Fruit fly (Drosophila melanogaster) whole organism, embryonic: Measurements from ENCODE around the gene mRpS11.
A peak's percentile ranks its signal among the peaks of the same experiment; 100 is the strongest.

Experiments used
- ATbp ChIP-seq: fragments of 200-800 bp; sonication (Bioruptor generic); optimal IDR thresholded peaks from 2 replicates; lab custom pipeline; 2017; ENCODE audit warnings: missing biosample characterization, mild to moderate bottlenecking, missing genetic modification characterization, missing genetic modification reagents
- Asciz ChIP-seq: fragments of 200-800 bp; sonication (Bioruptor generic); optimal IDR thresholded peaks from 2 replicates; lab custom pipeline; 2017; ENCODE audit warnings: missing biosample characterization, mild to moderate bottlenecking, missing genetic modification characterization, missing genetic modification reagents
- Atf-2 ChIP-seq: fragments of 200-800 bp; sonication (Bioruptor generic); optimal IDR thresholded peaks from 2 replicates; lab custom pipeline; 2016; ENCODE audit warnings: missing biosample characterization, missing genetic modification characterization
- CG1024 ChIP-seq: fragments of 200-800 bp; sonication (Bioruptor generic); IDR thresholded peaks from 2 replicates; pipeline ENCODE4 v1.3.6; 2022; ENCODE audit warnings: missing biosample characterization, missing genetic modification characterization
- CG10959 ChIP-seq: fragments of 200-800 bp; sonication (Bioruptor generic); IDR thresholded peaks from 2 replicates; pipeline ENCODE4 v1.3.6; 2022; ENCODE audit warnings: missing biosample characterization, missing genetic modification characterization
- CG11723 ChIP-seq: fragments of 200-800 bp; sonication (Bioruptor generic); optimal IDR thresholded peaks from 2 replicates; lab custom pipeline; 2017; ENCODE audit warnings: missing biosample characterization, mild to moderate bottlenecking, missing genetic modification characterization
- CG12071 ChIP-seq: fragments of 200-800 bp; sonication (Bioruptor generic); optimal IDR thresholded peaks from 3 replicates; lab custom pipeline; 2018; ENCODE audit warnings: missing biosample characterization, mild to moderate bottlenecking, missing genetic modification characterization
- CG12299 ChIP-seq: fragments of 200-800 bp; sonication (Bioruptor generic); optimal IDR thresholded peaks from 2 replicates; lab custom pipeline; 2018; ENCODE audit warnings: missing biosample characterization, mild to moderate bottlenecking, missing genetic modification characterization
- CG14050 ChIP-seq: fragments of 200-800 bp; sonication (Bioruptor generic); IDR thresholded peaks from 3 replicates; pipeline ENCODE4 v1.3.6; 2022; ENCODE audit warnings: missing biosample characterization, missing genetic modification characterization
- CG16815 ChIP-seq: fragments of 200-800 bp; sonication (Bioruptor generic); optimal IDR thresholded peaks from 3 replicates; lab custom pipeline; 2017; ENCODE audit warnings: missing biosample characterization, mild to moderate bottlenecking, missing genetic modification characterization
- CG30020 ChIP-seq: fragments of 200-800 bp; optimal IDR thresholded peaks from 2 replicates; lab custom pipeline; 2019; ENCODE audit warnings: missing biosample characterization, mild to moderate bottlenecking, missing genetic modification characterization, moderate library complexity
- CG4820 ChIP-seq: fragments of 200-800 bp; sonication (Bioruptor generic); optimal IDR thresholded peaks from 3 replicates; lab custom pipeline; 2016; ENCODE audit warnings: missing biosample characterization, missing genetic modification characterization
- CG4854 ChIP-seq: fragments of 200-800 bp; sonication (Bioruptor generic); optimal IDR thresholded peaks from 2 replicates; lab custom pipeline; 2016; ENCODE audit warnings: missing biosample characterization, missing genetic modification characterization, inconsistent platforms
- CG7357 ChIP-seq: fragments of 200-800 bp; sonication (Bioruptor generic); IDR thresholded peaks from 3 replicates; pipeline ENCODE4 v1.3.6; 2022; ENCODE audit warnings: missing biosample characterization, missing genetic modification characterization
- CG7745 ChIP-seq: fragments of 200-800 bp; sonication (Bioruptor generic); optimal IDR thresholded peaks from 2 replicates; lab custom pipeline; 2018; ENCODE audit warnings: missing biosample characterization, mild to moderate bottlenecking, missing genetic modification characterization, moderate library complexity
- CG8281 ChIP-seq: fragments of 200-800 bp; sonication (Bioruptor generic); optimal IDR thresholded peaks from 2 replicates; lab custom pipeline; 2018; ENCODE audit warnings: missing biosample characterization, mild to moderate bottlenecking, missing genetic modification characterization, moderate library complexity
- CG9437 ChIP-seq: fragments of 200-800 bp; sonication (Bioruptor generic); optimal IDR thresholded peaks from 2 replicates; lab custom pipeline; 2018; ENCODE audit warnings: missing biosample characterization, mild to moderate bottlenecking, missing genetic modification characterization
- CG9797 ChIP-seq: fragments of 200-800 bp; sonication (Bioruptor generic); optimal IDR thresholded peaks from 3 replicates; lab custom pipeline; 2018; ENCODE audit warnings: missing biosample characterization, mild to moderate bottlenecking, missing genetic modification characterization
- Camta ChIP-seq: fragments of 200-800 bp; sonication (Bioruptor generic); optimal IDR thresholded peaks from 2 replicates; lab custom pipeline; 2016; ENCODE audit warnings: missing biosample characterization, missing genetic modification characterization
- E2f2 ChIP-seq: fragments of 200-800 bp; sonication (Bioruptor generic); IDR thresholded peaks from 2 replicates; pipeline ENCODE4 v1.3.6; 2022; ENCODE audit warnings: missing biosample characterization, missing genetic modification characterization
- ERR ChIP-seq: fragments of 200-800 bp; sonication (Bioruptor generic); optimal IDR thresholded peaks from 2 replicates; lab custom pipeline; 2016; ENCODE audit warnings: missing biosample characterization, missing genetic modification characterization
- HLH3B ChIP-seq: fragments of 200-800 bp; sonication (Bioruptor generic); IDR thresholded peaks from 2 replicates; pipeline ENCODE4 v1.3.6; 2022; ENCODE audit warnings: missing biosample characterization, missing genetic modification characterization
- Hmx ChIP-seq: fragments of 200-800 bp; sonication (Bioruptor generic); optimal IDR thresholded peaks from 2 replicates; lab custom pipeline; 2016; ENCODE audit warnings: missing biosample characterization, missing genetic modification characterization
- Ssrp ChIP-seq: fragments of 200-800 bp; sonication (Bioruptor generic); optimal IDR thresholded peaks from 2 replicates; lab custom pipeline; 2018; ENCODE audit warnings: missing biosample characterization, mild to moderate bottlenecking, missing genetic modification characterization, moderate library complexity
- ap ChIP-seq: fragments of 200-800 bp; sonication (Bioruptor generic); IDR thresholded peaks from 2 replicates; pipeline ENCODE4 v1.3.6; 2022; ENCODE audit warnings: missing biosample characterization, missing genetic modification characterization
- ase ChIP-seq: fragments of 200-800 bp; sonication (Bioruptor generic); IDR thresholded peaks from 3 replicates; pipeline ENCODE4 v1.3.6; 2022; ENCODE audit warnings: missing biosample characterization, missing genetic modification characterization
- ash1 ChIP-seq: fragments of 200-800 bp; sonication (Bioruptor generic); optimal IDR thresholded peaks from 2 replicates; lab custom pipeline; 2018; ENCODE audit warnings: missing biosample characterization, mild to moderate bottlenecking, missing genetic modification characterization
- bab2 ChIP-seq: fragments of 200-800 bp; sonication (Bioruptor generic); optimal IDR thresholded peaks from 2 replicates; lab custom pipeline; 2016; ENCODE audit warnings: missing biosample characterization, missing genetic modification characterization
- bbx ChIP-seq: fragments of 200-800 bp; sonication (Bioruptor generic); IDR thresholded peaks from 2 replicates; pipeline ENCODE4 v1.3.6; 2022; ENCODE audit warnings: missing biosample characterization, missing genetic modification characterization; ENCODE audit not compliant: partially characterized antibody
- dmrt99B ChIP-seq: fragments of 200-800 bp; sonication (Bioruptor generic); optimal IDR thresholded peaks from 2 replicates; lab custom pipeline; 2018; ENCODE audit warnings: missing biosample characterization, mild to moderate bottlenecking, missing genetic modification characterization, moderate library complexity
- gce ChIP-seq: fragments of 200-800 bp; sonication (Bioruptor generic); IDR thresholded peaks from 3 replicates; pipeline ENCODE4 v1.3.6; 2022; ENCODE audit warnings: missing biosample characterization, missing genetic modification characterization
- gt ChIP-seq: fragments of 200-800 bp; sonication (Bioruptor generic); IDR thresholded peaks from 2 replicates; pipeline ENCODE4 v1.3.6; 2022; ENCODE audit warnings: missing biosample characterization, missing genetic modification characterization
- h ChIP-seq: fragments of >200 bp; optimal IDR thresholded peaks from 2 replicates; lab custom pipeline; 2017
- hth ChIP-seq: fragments of >200 bp; optimal IDR thresholded peaks from 2 replicates; lab custom pipeline; 2017; ENCODE audit warnings: inconsistent platforms
- lmd ChIP-seq: fragments of 200-800 bp; sonication (Bioruptor generic); IDR thresholded peaks from 2 replicates; pipeline ENCODE4 v1.3.6; 2022; ENCODE audit warnings: missing biosample characterization, missing genetic modification characterization
- lola ChIP-seq, 3 experiments: fragments of >200 bp in 2 of 3; fragments of 200-800 bp in 1 of 3; sonication (Bioruptor generic) in 1 of 3; optimal IDR thresholded peaks; 2 replicates each; lab custom pipeline; 2017 to 2019; ENCODE audit warnings: missing biosample characterization in 3 of 3, missing genetic modification characterization in 3 of 3, mild to moderate bottlenecking in 1 of 3, moderate library complexity in 1 of 3
- mirr ChIP-seq: fragments of 200-800 bp; sonication (Bioruptor generic); optimal IDR thresholded peaks from 3 replicates; lab custom pipeline; 2018; ENCODE audit warnings: missing biosample characterization, mild to moderate bottlenecking, missing genetic modification characterization
- nerfin-2 ChIP-seq: fragments of 200-800 bp; sonication (Bioruptor generic); IDR thresholded peaks from 2 replicates; pipeline ENCODE4 v1.3.6; 2022; ENCODE audit warnings: missing biosample characterization, missing genetic modification characterization; ENCODE audit not compliant: partially characterized antibody
- oc ChIP-seq: fragments of 200-800 bp; sonication (Bioruptor generic); optimal IDR thresholded peaks from 2 replicates; lab custom pipeline; 2018; ENCODE audit warnings: missing biosample characterization, mild to moderate bottlenecking, missing genetic modification characterization, moderate library complexity
- pfk ChIP-seq: fragments of 200-800 bp; sonication (Bioruptor generic); optimal IDR thresholded peaks from 2 replicates; lab custom pipeline; 2018; ENCODE audit warnings: missing biosample characterization, mild to moderate bottlenecking, missing genetic modification characterization, moderate library complexity
- psq ChIP-seq: fragments of 200-800 bp; sonication (Bioruptor generic); optimal IDR thresholded peaks from 2 replicates; lab custom pipeline; 2017; ENCODE audit warnings: missing biosample characterization, missing genetic modification characterization
- pum ChIP-seq: fragments of 200-800 bp; sonication (Bioruptor generic); optimal IDR thresholded peaks from 2 replicates; lab custom pipeline; 2016; ENCODE audit warnings: missing biosample characterization, missing genetic modification characterization
- scrt ChIP-seq: fragments of 200-800 bp; sonication (Bioruptor generic); optimal IDR thresholded peaks from 2 replicates; lab custom pipeline; 2018; ENCODE audit warnings: missing biosample characterization, mild to moderate bottlenecking, missing genetic modification characterization, moderate library complexity
- sens ChIP-seq: fragments of 200-800 bp; sonication (Bioruptor generic); peaks from one replicate; lab custom pipeline; 2016; ENCODE audit warnings: missing biosample characterization, missing genetic modification characterization
- sima ChIP-seq: fragments of 200-800 bp; sonication (Bioruptor generic); optimal IDR thresholded peaks from 2 replicates; lab custom pipeline; 2016; ENCODE audit warnings: missing biosample characterization, missing genetic modification characterization
- sna ChIP-seq: fragments of 200-800 bp; sonication (Bioruptor generic); IDR thresholded peaks from 2 replicates; pipeline ENCODE4 v1.3.6; 2022; ENCODE audit warnings: missing biosample characterization, missing genetic modification characterization; ENCODE audit not compliant: partially characterized antibody
- stwl ChIP-seq: fragments of 200-800 bp; sonication (Bioruptor generic); optimal IDR thresholded peaks from 3 replicates; lab custom pipeline; 2018; ENCODE audit warnings: missing biosample characterization, mild to moderate bottlenecking, missing genetic modification characterization, moderate library complexity
- zf30C ChIP-seq: fragments of 200-800 bp; sonication (Bioruptor generic); optimal IDR thresholded peaks from 3 replicates; lab custom pipeline; 2018; ENCODE audit warnings: missing biosample characterization, mild to moderate bottlenecking, missing genetic modification characterization
- zfh2 ChIP-seq: fragments of 200-800 bp; sonication (Bioruptor generic); optimal IDR thresholded peaks from 2 replicates; lab custom pipeline; 2016; ENCODE audit warnings: missing biosample characterization, missing genetic modification characterization

The mRpS11 gene

DNA sequence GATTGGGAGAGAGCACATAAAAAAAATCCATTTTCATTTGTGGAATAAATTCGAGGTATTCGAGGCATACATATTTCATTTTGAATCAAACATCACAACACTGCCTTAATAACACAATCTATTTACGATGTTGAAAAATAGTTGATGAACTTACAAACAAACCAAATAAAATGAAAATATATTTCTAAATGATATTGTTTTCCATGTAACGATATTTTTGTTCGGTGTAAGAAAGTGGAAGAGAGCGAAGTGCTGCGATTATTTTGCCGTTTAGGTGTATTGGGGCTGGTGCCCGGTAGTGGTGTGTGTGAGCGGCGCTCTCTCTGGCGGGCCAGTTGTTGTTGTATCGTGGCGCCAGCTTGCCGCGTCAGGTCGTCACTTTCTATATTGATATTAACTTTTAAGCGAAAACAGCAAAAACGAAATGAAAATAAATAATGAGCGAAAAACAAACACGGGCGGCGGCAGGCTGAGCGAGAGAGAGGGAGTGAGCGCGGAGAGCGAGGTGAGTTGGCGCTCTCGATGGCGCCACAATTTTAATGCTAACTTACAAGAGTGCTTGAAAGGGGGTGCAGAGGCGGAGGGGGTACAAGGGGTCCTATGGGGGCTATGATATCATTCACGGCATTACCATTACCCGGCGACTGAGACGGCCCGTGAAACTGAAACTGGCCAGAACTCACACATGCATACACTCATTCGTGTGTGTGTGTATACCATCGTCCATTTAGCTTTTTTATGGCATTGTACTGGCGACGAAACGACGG is 7.3 kb upstream of the mRpS11 start:
- TF ChIP-seq h (lab: Kevin White, UChicago) (no peak), CG1024 (GFP tag; lab: Robert Waterston, UW) (no peak; the same call in none of the 2 replicates), ase (GFP tag; lab: Robert Waterston, UW) (peak; percentile 81), psq (GFP tag; lab: Kevin White, UChicago) (peak; percentile 79), sna (GFP tag; lab: Robert Waterston, UW) (no peak), CG9797 (GFP tag; lab: Kevin White, UChicago) (peak; percentile 34), CG4854 (GFP tag; lab: Kevin White, UChicago) (peak; percentile 89), ap (GFP tag; lab: Robert Waterston, UW) (peak; percentile 77), HLH3B (GFP tag; lab: Robert Waterston, UW) (peak; percentile 89), lmd (GFP tag; lab: Robert Waterston, UW) (peak; percentile 93; the same call in 1 of the 2 replicates), scrt (GFP tag; lab: Kevin White, UChicago) (peak; percentile 91), pfk (GFP tag; lab: Kevin White, UChicago) (peak; percentile 70), pum (GFP tag; lab: Kevin White, UChicago) (peak; percentile 88), mirr (peak; percentile 54), ash1 (GFP tag; lab: Kevin White, UChicago) (peak; percentile 70), CG7745 (no peak), CG12299 (peak; percentile 89), CG12071 (GFP tag; lab: Kevin White, UChicago) (peak; percentile 89), zfh2 (GFP tag; lab: Kevin White, UChicago) (peak; percentile 92), Atf-2 (GFP tag; lab: Kevin White, UChicago) (peak; percentile 86), stwl (tag; lab: Kevin White, UChicago) (peak; percentile 16), CG10959 (peak; percentile 69), Hmx (GFP tag; lab: Kevin White, UChicago) (peak; percentile 91), CG11723 (GFP tag; lab: Kevin White, UChicago) (peak; percentile 88), E2f2 (peak; percentile 73; the same call in 1 of the 2 replicates), CG14050 (GFP tag; lab: Robert Waterston, UW) (peak; percentile 84), bab2 (GFP tag; lab: Kevin White, UChicago) (peak; percentile 93), gt (0 out of 2 replicates have a peak, but pooled peaks have one; percentile 46), ATbp (GFP tag; lab: Kevin White, UChicago) (peak; percentile 93), oc (tag; lab: Kevin White, UChicago) (peak; percentile 96), CG8281 (tag; lab: Kevin White, UChicago) (peak; percentile 78), sens (GFP tag; lab: Kevin White, UChicago) (peak; percentile 99), bbx (GFP tag; lab: Robert Waterston, UW) (peak; percentile 45), ERR (peak; percentile 84), dmrt99B (tag; lab: Kevin White, UChicago) (peak; percentile 97), CG4820 (GFP tag; lab: Kevin White, UChicago) (peak; percentile 88), CG7357 (GFP tag; lab: Robert Waterston, UW) (peak; percentile 78), sima (GFP tag; lab: Kevin White, UChicago) (peak; percentile 76), CG9437 (peak; percentile 90), zf30C (GFP tag; lab: Kevin White, UChicago) (peak; percentile 93), Camta (GFP tag; lab: Kevin White, UChicago) (peak; percentile 89), nerfin-2 (GFP tag; lab: Robert Waterston, UW) (no peak), hth (lab: Kevin White, UChicago) (no peak), CG16815 (peak; percentile 86), Ssrp (tag; lab: Kevin White, UChicago) (peak; percentile 91), lola (GFP tag; optimal IDR thresholded peaks at IDR 0.05; lab: Kevin White, UChicago) (peak in 1 of 3 experiments; percentile 86), gce (GFP tag; lab: Robert Waterston, UW) (peak; percentile 40; the same call in 1 of the 3 replicates), Asciz (GFP tag; lab: Kevin White, UChicago) (peak; percentile 95), CG30020 (tag; lab: Kevin White, UChicago) (peak; percentile 65)
